Fruit fly (Drosophila melanogaster) whole organism, embryonic: ENCODE data around the gene Pa1.

Source experiments
- ATbp ChIP-seq: fragments of 200-800 bp; sonication (Bioruptor generic); optimal IDR thresholded peaks from 2 replicates; lab custom pipeline; 2017; ENCODE audit warnings: missing biosample characterization, mild to moderate bottlenecking, missing genetic modification characterization, missing genetic modification reagents
- Bdp1 ChIP-seq: fragments of 200-800 bp; sonication (Bioruptor generic); optimal IDR thresholded peaks from 3 replicates; lab custom pipeline; 2016; ENCODE audit warnings: missing biosample characterization, missing genetic modification characterization
- CG11247 ChIP-seq: fragments of 200-800 bp; sonication (Bioruptor generic); IDR thresholded peaks from 2 replicates; pipeline ENCODE4 v1.3.6; 2022; ENCODE audit warnings: missing biosample characterization, missing genetic modification characterization
- CG11456 ChIP-seq: fragments of 200-800 bp; sonication (Bioruptor generic); IDR thresholded peaks from 3 replicates; pipeline ENCODE4 v1.3.6; 2022; ENCODE audit warnings: missing biosample characterization, missing genetic modification characterization
- CG12155 ChIP-seq: fragments of 200-800 bp; sonication (Bioruptor generic); optimal IDR thresholded peaks from 3 replicates; lab custom pipeline; 2016; ENCODE audit warnings: missing biosample characterization, missing genetic modification characterization
- CG12236 ChIP-seq: fragments of 200-800 bp; sonication (Bioruptor generic); optimal IDR thresholded peaks from 2 replicates; lab custom pipeline; 2016; ENCODE audit warnings: missing biosample characterization, missing genetic modification characterization
- CG1233 ChIP-seq: fragments of 200-800 bp; sonication (Bioruptor generic); optimal IDR thresholded peaks from 4 replicates; lab custom pipeline; 2018; ENCODE audit warnings: missing biosample characterization, mild to moderate bottlenecking, missing genetic modification characterization
- CG13424 ChIP-seq: fragments of 200-800 bp; sonication (Bioruptor generic); optimal IDR thresholded peaks from 2 replicates; lab custom pipeline; 2019; ENCODE audit warnings: missing biosample characterization, mild to moderate bottlenecking, missing genetic modification characterization, moderate library complexity
- CG13624 ChIP-seq: fragments of 200-800 bp; sonication (Bioruptor generic); optimal IDR thresholded peaks from 2 replicates; lab custom pipeline; 2016; ENCODE audit warnings: missing biosample characterization, missing genetic modification characterization
- CG15269 ChIP-seq: fragments of 200-800 bp; sonication (Bioruptor generic); optimal IDR thresholded peaks from 2 replicates; lab custom pipeline; 2018; ENCODE audit warnings: missing biosample characterization, mild to moderate bottlenecking, missing genetic modification characterization, moderate library complexity
- CG1832 ChIP-seq: fragments of 200-800 bp; sonication (Bioruptor generic); optimal IDR thresholded peaks from 2 replicates; lab custom pipeline; 2017; ENCODE audit warnings: missing biosample characterization, mild to moderate bottlenecking, missing genetic modification characterization, inconsistent platforms
- CG2116 ChIP-seq: fragments of 200-800 bp; sonication (Bioruptor generic); optimal IDR thresholded peaks from 3 replicates; lab custom pipeline; 2018; ENCODE audit warnings: missing biosample characterization, mild to moderate bottlenecking, missing genetic modification characterization
- CG2120 ChIP-seq: fragments of 200-800 bp; sonication (Bioruptor generic); optimal IDR thresholded peaks from 3 replicates; lab custom pipeline; 2016; ENCODE audit warnings: missing biosample characterization, missing genetic modification characterization
- CG2712 ChIP-seq: fragments of 200-800 bp; optimal IDR thresholded peaks from 3 replicates; lab custom pipeline; 2019; ENCODE audit warnings: missing biosample characterization, mild to moderate bottlenecking, missing genetic modification characterization, moderate library complexity
- CG2889 ChIP-seq: fragments of 200-800 bp; sonication (Bioruptor generic); IDR thresholded peaks from 3 replicates; pipeline ENCODE4 v1.3.6; 2022; ENCODE audit warnings: missing biosample characterization, missing genetic modification characterization
- CG33557 ChIP-seq: fragments of 200-800 bp; sonication (Bioruptor generic); optimal IDR thresholded peaks from 2 replicates; lab custom pipeline; 2019; ENCODE audit warnings: missing biosample characterization, mild to moderate bottlenecking, missing genetic modification characterization, moderate library complexity
- CG34422 ChIP-seq: fragments of 200-800 bp; sonication (Bioruptor generic); IDR thresholded peaks from 3 replicates; pipeline ENCODE4 v1.3.6; 2022; ENCODE audit warnings: missing biosample characterization, missing genetic modification characterization
- CG4404 ChIP-seq: fragments of 200-800 bp; sonication (Bioruptor generic); IDR thresholded peaks from 2 replicates; pipeline ENCODE4 v1.3.6; 2022; ENCODE audit warnings: missing biosample characterization, missing genetic modification characterization
- CG4617 ChIP-seq: fragments of 200-800 bp; sonication (Bioruptor generic); optimal IDR thresholded peaks from 3 replicates; lab custom pipeline; 2016; ENCODE audit warnings: missing biosample characterization, missing genetic modification characterization, borderline replicate concordance
- CG6813 ChIP-seq: fragments of 200-800 bp; sonication (Bioruptor generic); optimal IDR thresholded peaks from 2 replicates; lab custom pipeline; 2017; ENCODE audit warnings: missing biosample characterization, missing genetic modification characterization, mild to moderate bottlenecking, moderate library complexity, missing genetic modification reagents
- CG7928 ChIP-seq: fragments of 200-800 bp; sonication (Bioruptor generic); optimal IDR thresholded peaks from 2 replicates; lab custom pipeline; 2017; ENCODE audit warnings: missing biosample characterization, mild to moderate bottlenecking, missing genetic modification characterization
- CG8944 ChIP-seq: fragments of 200-800 bp; sonication (Bioruptor generic); optimal IDR thresholded peaks from 3 replicates; lab custom pipeline; 2016; ENCODE audit warnings: missing biosample characterization, missing genetic modification characterization
- CoRest ChIP-seq: fragments of 200-800 bp; sonication (Bioruptor generic); optimal IDR thresholded peaks from 3 replicates; lab custom pipeline; 2018; ENCODE audit warnings: missing biosample characterization, mild to moderate bottlenecking, missing genetic modification characterization, moderate library complexity
- H15 ChIP-seq: fragments of 200-800 bp; sonication (Bioruptor generic); IDR thresholded peaks from 3 replicates; pipeline ENCODE4 v1.3.6; 2022; ENCODE audit warnings: missing biosample characterization, missing genetic modification characterization
- H2.0 ChIP-seq: fragments of 200-800 bp; sonication (Bioruptor generic); IDR thresholded peaks from 2 replicates; pipeline ENCODE4 v1.3.6; 2022; ENCODE audit warnings: missing biosample characterization, missing genetic modification characterization
- Hr39 ChIP-seq: fragments of >200 bp; optimal IDR thresholded peaks from 2 replicates; lab custom pipeline; 2017
- Lpt ChIP-seq: fragments of >200 bp; optimal IDR thresholded peaks from 2 replicates; lab custom pipeline; 2018; ENCODE audit warnings: missing biosample characterization, missing genetic modification characterization
- Optix ChIP-seq: fragments of 200-800 bp; sonication (Bioruptor generic); IDR thresholded peaks from 3 replicates; pipeline ENCODE4 v1.3.6; 2022; ENCODE audit warnings: missing biosample characterization, missing genetic modification characterization
- Ptx1 ChIP-seq: fragments of 200-800 bp; sonication (Bioruptor generic); IDR thresholded peaks from 2 replicates; pipeline ENCODE4 v1.3.6; 2022; ENCODE audit warnings: missing biosample characterization, missing genetic modification characterization
- Sry-β ChIP-seq: fragments of 200-800 bp; sonication (Bioruptor generic); optimal IDR thresholded peaks from 2 replicates; lab custom pipeline; 2018; ENCODE audit warnings: missing biosample characterization, mild to moderate bottlenecking, missing genetic modification characterization, moderate library complexity
- ash1 ChIP-seq: fragments of 200-800 bp; sonication (Bioruptor generic); optimal IDR thresholded peaks from 2 replicates; lab custom pipeline; 2018; ENCODE audit warnings: missing biosample characterization, mild to moderate bottlenecking, missing genetic modification characterization
- bsh ChIP-seq, 2 experiments: fragments of 200-800 bp; sonication (Bioruptor generic); optimal IDR thresholded peaks; 2 replicates each; lab custom pipeline; 2017 to 2018; ENCODE audit warnings: mild to moderate bottlenecking in 2 of 2, missing biosample characterization in 2 of 2, missing genetic modification characterization in 2 of 2, moderate library complexity in 1 of 2
- da ChIP-seq: fragments of 200-800 bp; sonication (Bioruptor generic); optimal IDR thresholded peaks from 2 replicates; lab custom pipeline; 2016; ENCODE audit warnings: missing biosample characterization, missing genetic modification characterization
- fd102C ChIP-seq: fragments of 200-800 bp; sonication (Bioruptor generic); optimal IDR thresholded peaks from 2 replicates; lab custom pipeline; 2018; ENCODE audit warnings: missing biosample characterization, mild to moderate bottlenecking, missing genetic modification characterization, moderate library complexity
- fu2 ChIP-seq: fragments of 200-800 bp; sonication (Bioruptor generic); optimal IDR thresholded peaks from 2 replicates; lab custom pipeline; 2016; ENCODE audit warnings: missing biosample characterization, missing genetic modification characterization
- h ChIP-seq: fragments of >200 bp; optimal IDR thresholded peaks from 2 replicates; lab custom pipeline; 2017
- hbn ChIP-seq: fragments of 200-800 bp; sonication (Bioruptor generic); IDR thresholded peaks from 2 replicates; pipeline ENCODE4 v1.3.6; 2022; ENCODE audit warnings: missing biosample characterization, missing genetic modification characterization; ENCODE audit not compliant: partially characterized antibody
- kni ChIP-seq: fragments of 200-800 bp; sonication (Bioruptor generic); optimal IDR thresholded peaks from 3 replicates; lab custom pipeline; 2017; ENCODE audit warnings: mild to moderate bottlenecking, missing biosample characterization, missing genetic modification reagents, missing genetic modification characterization
- pb ChIP-seq: fragments of 200-800 bp; sonication (Bioruptor generic); optimal IDR thresholded peaks from 3 replicates; lab custom pipeline; 2016; ENCODE audit warnings: missing biosample characterization, missing genetic modification characterization
- pfk ChIP-seq: fragments of 200-800 bp; sonication (Bioruptor generic); optimal IDR thresholded peaks from 2 replicates; lab custom pipeline; 2018; ENCODE audit warnings: missing biosample characterization, mild to moderate bottlenecking, missing genetic modification characterization, moderate library complexity
- schlank ChIP-seq: fragments of 200-800 bp; sonication (Bioruptor generic); optimal IDR thresholded peaks from 2 replicates; lab custom pipeline; 2018; ENCODE audit warnings: missing biosample characterization, mild to moderate bottlenecking, missing genetic modification characterization
- sens ChIP-seq: fragments of 200-800 bp; sonication (Bioruptor generic); peaks from one replicate; lab custom pipeline; 2016; ENCODE audit warnings: missing biosample characterization, missing genetic modification characterization
- sr ChIP-seq: fragments of 200-800 bp; sonication (Bioruptor generic); IDR thresholded peaks from 3 replicates; pipeline ENCODE4 v1.3.6; 2022; ENCODE audit warnings: missing biosample characterization, missing genetic modification characterization
- tap ChIP-seq: fragments of 200-800 bp; optimal IDR thresholded peaks from 3 replicates; lab custom pipeline; 2019; ENCODE audit warnings: missing biosample characterization, mild to moderate bottlenecking, missing genetic modification characterization, moderate library complexity
- tin ChIP-seq: fragments of 200-800 bp; sonication (Bioruptor generic); optimal IDR thresholded peaks from 3 replicates; lab custom pipeline; 2016; ENCODE audit warnings: missing biosample characterization, missing genetic modification characterization
- tna ChIP-seq: fragments of 200-800 bp; sonication (Bioruptor generic); IDR thresholded peaks from 2 replicates; pipeline ENCODE4 v1.3.6; 2022; ENCODE audit warnings: missing biosample characterization, missing genetic modification characterization; ENCODE audit not compliant: partially characterized antibody
- trh ChIP-seq: fragments of 200-800 bp; sonication (Bioruptor generic); optimal IDR thresholded peaks from 2 replicates; lab custom pipeline; 2016; ENCODE audit warnings: missing biosample characterization, missing genetic modification characterization
- tx ChIP-seq: fragments of 200-800 bp; sonication (Bioruptor generic); optimal IDR thresholded peaks from 2 replicates; lab custom pipeline; 2016; ENCODE audit warnings: missing biosample characterization, missing genetic modification characterization
- wek ChIP-seq: fragments of 200-800 bp; sonication (Bioruptor generic); optimal IDR thresholded peaks from 3 replicates; lab custom pipeline; 2018; ENCODE audit warnings: missing biosample characterization, mild to moderate bottlenecking, missing genetic modification characterization, moderate library complexity
- zen2 ChIP-seq: fragments of 200-800 bp; sonication (Bioruptor generic); IDR thresholded peaks from 3 replicates; pipeline ENCODE4 v1.3.6; 2022; ENCODE audit warnings: missing biosample characterization, missing genetic modification characterization; ENCODE audit not compliant: partially characterized antibody

Pa1 gene

DNA sequence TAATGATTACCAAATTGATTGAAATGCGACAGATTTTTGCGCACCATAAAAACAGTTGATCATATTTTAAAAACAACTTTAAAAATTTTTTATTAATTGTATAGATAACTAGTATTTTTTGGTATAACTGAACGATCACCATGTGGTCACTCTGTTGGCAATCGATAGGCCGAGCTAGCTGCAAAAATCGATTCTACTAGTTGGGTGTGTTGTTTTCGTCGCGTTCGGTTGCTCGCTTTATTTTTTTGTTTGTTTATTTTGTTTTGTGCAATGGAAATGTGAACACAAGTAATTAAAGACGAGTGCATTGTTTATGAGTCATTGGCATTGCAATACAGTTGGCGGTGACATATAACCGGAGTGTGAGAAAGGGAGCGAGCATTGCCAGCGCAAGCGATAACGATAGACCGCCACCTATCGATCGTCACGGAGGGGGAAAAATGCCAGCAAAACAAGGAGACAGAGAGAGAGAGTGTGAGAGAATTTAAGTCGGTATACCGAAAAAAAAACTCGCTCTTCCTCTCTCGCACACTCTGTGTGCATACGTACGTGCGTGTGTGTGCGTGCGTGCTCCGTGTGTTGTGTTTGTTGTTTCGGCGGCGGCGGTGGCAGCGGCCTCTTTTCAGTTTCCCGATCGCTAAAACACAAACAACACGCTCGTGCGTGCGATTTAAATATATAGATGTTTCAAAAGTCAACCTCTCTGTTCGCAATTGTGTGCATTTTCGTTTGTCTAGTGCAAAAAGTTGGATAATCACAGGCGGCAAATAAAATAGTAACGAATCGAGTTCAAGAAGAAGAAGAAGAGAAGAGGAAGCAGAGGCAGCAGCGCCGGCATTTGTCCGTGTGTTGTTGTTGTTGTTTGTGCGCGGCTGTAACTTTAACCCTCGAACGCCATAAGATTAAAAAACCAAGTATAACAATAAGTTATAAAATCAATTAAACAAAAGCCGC is 30.7 kb downstream of the Pa1 start (continued):
- TF ChIP-seq pb (GFP tag; lab: Kevin White, UChicago), result no peak
- peak; percentile 88 for TF ChIP-seq tna (GFP tag; lab: Robert Waterston, UW)
- TF ChIP-seq CG8944 (GFP tag; lab: Kevin White, UChicago), result no peak
- no peak for TF ChIP-seq CG15269 (tag; lab: Kevin White, UChicago)
- peak; percentile 49 for TF ChIP-seq CG4617 (GFP tag; lab: Kevin White, UChicago)
- no peak for TF ChIP-seq CG11247
- peak; percentile 43; the same call in 1 of the 3 replicates for TF ChIP-seq CG34422 (GFP tag; lab: Robert Waterston, UW)
- TF ChIP-seq ATbp (GFP tag; lab: Kevin White, UChicago), result no peak
- TF ChIP-seq trh, result no peak
- no peak for TF ChIP-seq CG2712 (tag; lab: Kevin White, UChicago)
- TF ChIP-seq bsh (GFP tag; optimal IDR thresholded peaks at IDR 0.05; lab: Kevin White, UChicago), result peak in 1 of 2 experiments; percentile 43
- peak; percentile 56 for TF ChIP-seq CG2116 (GFP tag; lab: Kevin White, UChicago)
- no peak for TF ChIP-seq CG7928
- TF ChIP-seq zen2 (GFP tag; lab: Robert Waterston, UW), result peak; percentile 74
- no peak for TF ChIP-seq pfk
- TF ChIP-seq CG12155, result no peak
- TF ChIP-seq hbn (GFP tag; lab: Robert Waterston, UW), result 0 out of 2 replicates have a peak, but pooled peaks have one; percentile 52
- peak; percentile 6 for TF ChIP-seq CoRest (tag; lab: Kevin White, UChicago)
- TF ChIP-seq fd102C (GFP tag; lab: Kevin White, UChicago), result no peak
- no peak for TF ChIP-seq H2.0 (GFP tag; lab: Robert Waterston, UW)
- no peak for TF ChIP-seq sr (GFP tag; lab: Robert Waterston, UW)
- TF ChIP-seq Ptx1 (GFP tag; lab: Robert Waterston, UW), result no peak
- TF ChIP-seq sens, result peak; percentile 54
- no peak for TF ChIP-seq CG33557 (GFP tag; lab: Kevin White, UChicago)
- TF ChIP-seq ash1 (GFP tag; lab: Kevin White, UChicago), result no peak
- TF ChIP-seq h, result no peak
- TF ChIP-seq H15 (GFP tag; lab: Robert Waterston, UW), result no peak
- TF ChIP-seq CG2120, result no peak
- no peak for TF ChIP-seq wek (GFP tag; lab: Kevin White, UChicago)
- TF ChIP-seq Optix (GFP tag; lab: Robert Waterston, UW), result no peak
- TF ChIP-seq tx (GFP tag; lab: Kevin White, UChicago), result no peak
- TF ChIP-seq tin (GFP tag; lab: Kevin White, UChicago), result no peak
- TF ChIP-seq Bdp1 (GFP tag; lab: Kevin White, UChicago), result no peak
- no peak for TF ChIP-seq CG11456
- TF ChIP-seq CG12236 (GFP tag; lab: Kevin White, UChicago), result no peak
- TF ChIP-seq CG4404, result no peak
- TF ChIP-seq Hr39 (lab: Kevin White, UChicago), result peak; percentile 58
- peak; percentile 56 for TF ChIP-seq CG1832 (GFP tag; lab: Kevin White, UChicago)
- TF ChIP-seq kni, result peak; percentile 23
- TF ChIP-seq CG1233 (GFP tag; lab: Kevin White, UChicago), result no peak
- no peak for TF ChIP-seq Lpt (GFP tag; lab: Kevin White, UChicago)
- TF ChIP-seq CG6813 (GFP tag; lab: Kevin White, UChicago), result no peak
- no peak for TF ChIP-seq Sry-β (GFP tag; lab: Kevin White, UChicago)
- no peak for TF ChIP-seq schlank (tag; lab: Kevin White, UChicago)
- no peak for TF ChIP-seq da
- TF ChIP-seq tap (tag; lab: Kevin White, UChicago), result no peak
- no peak for TF ChIP-seq CG2889 (GFP tag; lab: Robert Waterston, UW)
- no peak for TF ChIP-seq CG13424 (tag; lab: Kevin White, UChicago)
- TF ChIP-seq CG13624 (GFP tag; lab: Kevin White, UChicago), result no peak
- no peak for TF ChIP-seq fu2 (GFP tag; lab: Kevin White, UChicago)
